Worm (Caenorhabditis elegans) whole organism, midembryonic: ENCODE measurements around the gene sre-21.

ENCODE experiments used
- T22C8.4 ChIP-seq: fragments of 200-800 bp; sonication (Bioruptor generic); IDR thresholded peaks from 2 replicates; pipeline ENCODE4 v1.3.6; 2022; ENCODE audit warnings: missing genetic modification characterization, missing compliant biosample characterization
- cog-1 ChIP-seq: sonication (generic microtip); optimal IDR thresholded peaks from 2 replicates; lab custom pipeline; 2016; ENCODE audit warnings: missing genetic modification characterization, missing compliant biosample characterization
- flt-1 ChIP-seq: fragments of 200-800 bp; sonication (Bioruptor generic); IDR thresholded peaks from 2 replicates; pipeline ENCODE4 v1.3.6; 2022; ENCODE audit warnings: missing genetic modification characterization, missing compliant biosample characterization
- klf-2 ChIP-seq: fragments of 200-800 bp; sonication (Bioruptor generic); conservative IDR thresholded peaks from 2 replicates; pipeline ENCODE4 v1.3.6; 2022; ENCODE audit warnings: missing genetic modification reagents, missing genetic modification characterization, missing compliant biosample characterization
- med-1 ChIP-seq: sonication (generic microtip); optimal IDR thresholded peaks from 2 replicates; lab custom pipeline; 2017; ENCODE audit warnings: missing genetic modification characterization, mild to moderate bottlenecking, missing compliant biosample characterization, antibody characterized with exemption, missing genetic modification reagents; ENCODE audit not compliant: insufficient read depth
- ref-1 ChIP-seq: fragments of 200-800 bp; sonication (Bioruptor generic); conservative IDR thresholded peaks from 2 replicates; pipeline ENCODE4 v1.3.6; 2022; ENCODE audit warnings: missing genetic modification reagents, missing genetic modification characterization, missing compliant biosample characterization
- tab-1 ChIP-seq: fragments of 200-800 bp; sonication (Bioruptor generic); IDR thresholded peaks from 2 replicates; pipeline ENCODE4 v1.3.6; 2022; ENCODE audit warnings: missing genetic modification characterization, missing compliant biosample characterization
- ztf-23 ChIP-seq: fragments of 200-800 bp; sonication (Bioruptor generic); IDR thresholded peaks from 2 replicates; pipeline ENCODE4 v1.3.6; 2022; ENCODE audit warnings: missing genetic modification reagents, missing genetic modification characterization, missing compliant biosample characterization
- ztf-29 ChIP-seq: fragments of 200-800 bp; sonication (Bioruptor generic); IDR thresholded peaks from 2 replicates; pipeline ENCODE4 v1.3.6; 2022; ENCODE audit warnings: missing genetic modification reagents, missing genetic modification characterization, missing compliant biosample characterization

- no peak for TF ChIP-seq flt-1
- TF ChIP-seq T22C8.4, result no peak
- no peak for TF ChIP-seq tab-1 (GFP tag; lab: Robert Waterston, UW)
- TF ChIP-seq klf-2 (GFP tag; lab: Robert Waterston, UW), result no peak
- TF ChIP-seq cog-1, result no peak
- TF ChIP-seq med-1 (GFP tag; lab: Kevin White, UChicago), result no peak
- no peak for TF ChIP-seq ztf-29
- no peak for TF ChIP-seq ztf-23
- TF ChIP-seq ref-1 (GFP tag; lab: Robert Waterston, UW), result no peak
Measured at ce11 chrV:17802519-17802918, 29.5 kb upstream of the sre-21 start, which contains the start of the genes Y94A7B.11 and srh-292.
